Fruit fly (Drosophila melanogaster) whole organism, prepupa: ENCODE data around the gene eEF1delta.

Experiments used
- CG10669 ChIP-seq: fragments of 200-800 bp; sonication (Bioruptor generic); optimal IDR thresholded peaks from 3 replicates; lab custom pipeline; 2018; ENCODE audit warnings: missing biosample characterization, mild to moderate bottlenecking, missing genetic modification characterization, moderate library complexity
- CG11902 ChIP-seq: fragments of 200-800 bp; sonication (Bioruptor generic); optimal IDR thresholded peaks from 3 replicates; lab custom pipeline; 2016; ENCODE audit warnings: missing biosample characterization, missing genetic modification characterization
- CG15336 ChIP-seq: fragments of 200-800 bp; sonication (Bioruptor generic); IDR thresholded peaks from 2 replicates; pipeline ENCODE4 v1.3.6; 2022; ENCODE audit warnings: missing biosample characterization, missing genetic modification characterization
- CG1621 ChIP-seq: fragments of 200-800 bp; sonication (Bioruptor generic); optimal IDR thresholded peaks from 3 replicates; lab custom pipeline; 2018; ENCODE audit warnings: missing biosample characterization, mild to moderate bottlenecking, missing genetic modification characterization
- CG31627 ChIP-seq: fragments of 200-800 bp; sonication (Bioruptor generic); optimal IDR thresholded peaks from 3 replicates; lab custom pipeline; 2016; ENCODE audit warnings: missing biosample characterization, missing genetic modification characterization
- CG6854 ChIP-seq: fragments of 200-800 bp; sonication (Bioruptor generic); optimal IDR thresholded peaks from 2 replicates; lab custom pipeline; 2017; ENCODE audit warnings: missing biosample characterization, mild to moderate bottlenecking, missing genetic modification characterization
- CG9139 ChIP-seq: fragments of 200-800 bp; sonication (Bioruptor generic); optimal IDR thresholded peaks from 3 replicates; lab custom pipeline; 2017; ENCODE audit warnings: missing biosample characterization, mild to moderate bottlenecking, missing genetic modification characterization
- Hr39 ChIP-seq: fragments of 200-800 bp; sonication (Bioruptor generic); optimal IDR thresholded peaks from 2 replicates; lab custom pipeline; 2016; ENCODE audit warnings: missing biosample characterization, missing genetic modification characterization
- OdsH ChIP-seq: fragments of 200-800 bp; sonication (Bioruptor generic); optimal IDR thresholded peaks from 3 replicates; lab custom pipeline; 2016; ENCODE audit warnings: missing biosample characterization, missing genetic modification characterization
- cyc ChIP-seq: fragments of 200-800 bp; sonication (Bioruptor generic); optimal IDR thresholded peaks from 3 replicates; lab custom pipeline; 2016; ENCODE audit warnings: missing biosample characterization, missing genetic modification characterization
- fkh ChIP-seq: fragments of 200-800 bp; sonication (Bioruptor generic); optimal IDR thresholded peaks from 3 replicates; lab custom pipeline; 2017; ENCODE audit warnings: missing biosample characterization, mild to moderate bottlenecking, missing genetic modification characterization, moderate library complexity

dm6 chr2L:10249655-10250202, 17.4 kb downstream of the eEF1delta start:
- TF ChIP-seq CG6854 (GFP tag; lab: Kevin White, UChicago) (no peak), Hr39 (GFP tag; lab: Kevin White, UChicago) (no peak), OdsH (GFP tag; lab: Kevin White, UChicago) (no peak), CG9139 (no peak), CG10669 (GFP tag; lab: Kevin White, UChicago) (no peak), CG31627 (GFP tag; lab: Kevin White, UChicago) (no peak), cyc (GFP tag; lab: Kevin White, UChicago) (no peak), CG1621 (no peak), CG15336 (no peak), CG11902 (no peak), fkh (GFP tag; lab: Kevin White, UChicago) (peak; percentile 94)
